Worm (Caenorhabditis elegans): ENCODE results near the gene metl-6.
A peak's percentile ranks its signal among the peaks of the same experiment; 100 is the strongest.

metl-6 gene

DNA sequence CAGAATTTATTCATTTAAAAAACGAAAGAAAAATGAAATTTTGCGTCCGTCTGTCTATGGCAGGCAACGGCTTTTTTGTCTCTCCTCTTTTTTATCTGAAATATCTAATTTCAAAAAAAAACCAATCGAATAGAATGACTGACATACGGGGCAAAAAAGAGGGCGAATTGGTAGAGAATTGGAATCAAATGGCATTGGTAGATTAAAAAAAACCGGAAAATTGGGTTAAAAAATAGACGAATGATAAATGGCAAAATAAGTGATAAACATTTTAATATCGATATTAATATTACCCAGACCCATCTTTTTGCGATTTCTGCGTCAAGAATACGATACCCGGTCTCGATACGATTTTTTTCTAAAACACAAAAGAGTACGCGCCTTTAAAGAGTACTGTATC lies 20.0 kb downstream of the metl-6 start, which contains the start of gene tir-1:
tir-1 (minus strand) TSS at position 101 of the 400 bp plus-strand sequence.
- TF ChIP-seq him-1 (tag; optimal IDR thresholded peaks at IDR 0.05) (no peak), dao-5 (tag; optimal IDR thresholded peaks at IDR 0.05) (no peak), W03F9.2 (tag; optimal IDR thresholded peaks at IDR 0.05) (no peak)

DNA sequence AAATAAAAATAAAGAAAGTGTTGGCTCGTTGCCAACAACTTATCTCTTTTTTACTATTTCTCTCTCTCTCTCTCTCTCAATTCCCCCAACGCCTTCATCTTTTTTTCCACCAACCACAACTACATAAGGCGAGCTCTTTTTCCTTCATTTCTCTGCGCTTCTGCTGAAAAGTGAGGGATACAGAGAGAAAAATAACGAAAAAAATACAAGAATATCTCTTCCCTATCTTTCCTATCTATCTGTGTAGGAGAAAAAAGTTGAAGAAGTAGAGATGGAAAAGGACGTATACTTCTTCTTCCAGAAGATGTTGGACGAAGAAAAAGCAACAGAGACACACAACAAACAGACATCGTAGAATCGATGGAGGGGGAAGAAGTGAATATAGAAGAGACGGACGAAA lies 22.7 kb downstream of the metl-6 start:
- no peak for TF ChIP-seq W03F9.2 (tag; optimal IDR thresholded peaks at IDR 0.05)
- TF ChIP-seq him-1 (tag; optimal IDR thresholded peaks at IDR 0.05) = peak; percentile 37

DNA sequence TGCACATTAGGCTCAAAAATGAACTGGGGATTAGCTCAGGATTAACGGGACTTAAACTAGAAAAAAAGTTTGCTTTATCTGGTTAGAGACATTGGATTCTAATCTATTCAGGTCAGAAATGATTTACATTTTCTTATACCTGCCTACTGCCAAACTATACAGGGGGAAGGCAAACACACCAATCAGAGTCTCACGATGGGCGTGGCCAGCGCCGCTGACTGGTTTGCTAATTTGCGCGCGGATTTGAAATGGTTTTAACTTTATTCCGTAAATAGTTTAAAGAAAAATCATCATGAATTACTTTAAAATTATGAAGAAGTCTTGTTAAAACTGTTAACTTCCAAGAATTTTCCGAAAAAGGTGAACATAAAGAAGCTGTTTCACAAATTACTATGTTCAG lies 23.2 kb downstream of the metl-6 start:
- TF ChIP-seq dao-5 (tag; optimal IDR thresholded peaks at IDR 0.05) = no peak
- TF ChIP-seq W03F9.2 (tag; optimal IDR thresholded peaks at IDR 0.05) = no peak
- no peak for TF ChIP-seq him-1 (tag; optimal IDR thresholded peaks at IDR 0.05)

DNA sequence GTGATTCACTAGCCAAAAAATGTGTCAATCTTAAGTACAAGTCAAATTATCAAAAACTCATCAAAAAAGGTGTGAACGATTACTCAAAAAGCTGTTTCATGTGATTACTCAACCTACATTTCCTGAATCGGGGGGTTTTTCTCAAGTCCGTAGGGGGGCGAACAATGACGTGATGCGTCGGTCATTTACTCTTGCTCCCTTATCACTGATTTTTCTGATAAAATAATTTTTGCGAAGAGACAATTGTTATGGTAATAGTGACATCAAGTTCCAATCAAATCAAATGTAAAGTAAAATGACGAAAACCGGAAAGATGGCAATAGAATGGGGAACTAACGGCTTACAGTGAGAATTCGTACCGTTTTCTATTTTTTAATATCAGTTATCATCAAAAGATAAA lies 27.5 kb downstream of the metl-6 start:
- TF ChIP-seq dao-5 (tag; optimal IDR thresholded peaks at IDR 0.05) = no peak
- TF ChIP-seq him-1 (tag; optimal IDR thresholded peaks at IDR 0.05) = no peak
- TF ChIP-seq W03F9.2 (tag; optimal IDR thresholded peaks at IDR 0.05) = no peak

DNA sequence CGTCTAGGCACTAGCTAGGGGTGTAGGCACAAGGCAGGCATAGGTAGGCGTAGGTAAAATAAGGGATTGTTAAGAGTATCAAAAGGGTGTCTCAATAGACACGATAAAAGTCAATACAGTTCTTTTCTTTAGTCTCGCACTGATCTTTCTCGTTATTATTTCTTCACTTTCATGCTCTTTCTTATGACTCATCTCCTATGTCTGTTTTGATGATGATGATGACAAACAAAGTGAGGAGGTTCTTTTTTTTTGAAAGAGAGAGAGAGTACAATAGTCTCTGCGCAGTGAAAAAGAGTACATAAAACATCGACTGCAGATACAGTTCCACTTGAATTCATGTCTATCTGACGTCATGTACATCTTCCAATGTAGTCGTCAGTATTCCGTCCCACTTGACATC lies 31.6 kb downstream of the metl-6 start:
- TF ChIP-seq W03F9.2 (tag; optimal IDR thresholded peaks at IDR 0.05) = no peak
- no peak for TF ChIP-seq him-1 (tag; optimal IDR thresholded peaks at IDR 0.05)
- TF ChIP-seq dao-5 (tag; optimal IDR thresholded peaks at IDR 0.05) = no peak

DNA sequence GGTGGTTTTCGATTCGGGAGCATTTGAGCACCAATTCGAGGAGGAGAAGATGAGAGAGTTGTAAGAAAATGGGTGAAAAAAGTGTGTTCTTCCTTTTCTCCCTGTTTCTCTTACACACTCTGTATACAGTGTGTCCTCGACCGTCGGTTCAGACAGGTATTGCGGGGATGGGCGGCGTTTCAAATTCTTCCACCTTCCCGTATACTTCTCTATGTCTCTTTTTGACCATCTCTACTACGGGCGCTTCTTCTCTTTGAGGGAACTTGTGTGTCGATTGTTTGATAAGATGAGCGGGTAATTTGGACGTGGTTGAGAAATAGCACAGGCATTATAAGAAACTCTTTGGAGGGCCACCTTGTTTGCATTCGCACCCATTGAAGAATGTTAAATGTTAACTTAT lies 33.9 kb downstream of the metl-6 start:
- TF ChIP-seq W03F9.2 (tag; optimal IDR thresholded peaks at IDR 0.05) = no peak

DNA sequence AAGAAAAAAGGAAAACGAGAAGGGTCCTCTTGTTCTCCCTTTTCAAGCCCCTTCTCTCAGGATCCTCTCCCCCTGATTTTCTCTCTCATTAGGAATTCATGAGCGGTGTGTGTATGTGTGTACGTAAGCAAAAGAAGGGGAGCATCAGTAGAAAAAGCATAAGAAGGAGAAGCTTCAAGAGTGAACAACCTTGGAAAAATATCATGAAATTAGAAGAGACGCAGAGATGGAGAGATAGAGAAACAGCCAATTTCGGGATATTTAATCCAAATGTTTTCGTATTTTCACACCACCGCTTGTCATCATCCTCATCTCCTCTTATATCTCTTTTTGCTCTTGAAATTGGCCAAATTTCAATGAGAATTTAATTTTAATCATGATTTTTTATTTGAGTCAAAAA lies 38.4 kb downstream of the metl-6 start:
- TF ChIP-seq dao-5 (tag; optimal IDR thresholded peaks at IDR 0.05) (no peak), W03F9.2 (tag; optimal IDR thresholded peaks at IDR 0.05) (no peak), him-1 (tag; optimal IDR thresholded peaks at IDR 0.05) (no peak)

DNA sequence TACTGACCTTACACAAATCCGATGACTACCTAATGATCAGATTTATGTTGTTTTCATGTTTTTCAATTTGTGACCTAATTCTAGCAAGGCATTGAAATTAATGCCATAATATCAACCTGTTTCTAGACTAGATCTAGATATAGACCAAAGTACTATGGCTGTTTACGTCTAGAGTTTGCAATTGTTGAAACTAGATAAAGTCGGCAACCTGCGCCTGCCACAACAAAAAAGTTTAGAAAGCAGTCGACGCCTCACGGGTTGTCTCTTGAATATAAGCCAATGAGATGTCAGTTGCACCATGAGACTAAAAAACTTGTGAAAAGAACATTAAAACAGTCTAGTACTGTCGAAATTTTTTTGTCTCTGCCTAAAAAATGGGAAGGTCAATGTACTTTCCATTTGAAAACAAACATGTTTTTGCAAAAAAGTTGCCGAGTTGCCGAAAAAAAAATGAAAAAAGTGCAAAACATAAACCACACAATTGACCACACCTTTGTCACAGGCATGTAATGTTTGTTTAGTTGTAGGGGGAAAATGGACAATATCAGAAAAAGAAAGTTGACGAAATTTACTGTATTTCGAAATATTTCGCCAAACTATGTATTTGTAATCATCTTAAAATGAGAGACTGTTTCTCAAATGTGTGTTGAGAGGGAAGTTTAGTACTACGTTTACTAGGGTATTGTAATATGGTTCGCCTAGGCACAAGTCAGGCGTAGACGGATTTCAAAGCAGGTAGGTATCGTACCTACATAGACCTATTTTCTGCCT lies 42.3 kb downstream of the metl-6 start:
- no peak for TF ChIP-seq W03F9.2 (tag; optimal IDR thresholded peaks at IDR 0.05)
- no peak for TF ChIP-seq him-1 (tag; optimal IDR thresholded peaks at IDR 0.05)
- TF ChIP-seq dao-5 (tag; optimal IDR thresholded peaks at IDR 0.05) = no peak

DNA sequence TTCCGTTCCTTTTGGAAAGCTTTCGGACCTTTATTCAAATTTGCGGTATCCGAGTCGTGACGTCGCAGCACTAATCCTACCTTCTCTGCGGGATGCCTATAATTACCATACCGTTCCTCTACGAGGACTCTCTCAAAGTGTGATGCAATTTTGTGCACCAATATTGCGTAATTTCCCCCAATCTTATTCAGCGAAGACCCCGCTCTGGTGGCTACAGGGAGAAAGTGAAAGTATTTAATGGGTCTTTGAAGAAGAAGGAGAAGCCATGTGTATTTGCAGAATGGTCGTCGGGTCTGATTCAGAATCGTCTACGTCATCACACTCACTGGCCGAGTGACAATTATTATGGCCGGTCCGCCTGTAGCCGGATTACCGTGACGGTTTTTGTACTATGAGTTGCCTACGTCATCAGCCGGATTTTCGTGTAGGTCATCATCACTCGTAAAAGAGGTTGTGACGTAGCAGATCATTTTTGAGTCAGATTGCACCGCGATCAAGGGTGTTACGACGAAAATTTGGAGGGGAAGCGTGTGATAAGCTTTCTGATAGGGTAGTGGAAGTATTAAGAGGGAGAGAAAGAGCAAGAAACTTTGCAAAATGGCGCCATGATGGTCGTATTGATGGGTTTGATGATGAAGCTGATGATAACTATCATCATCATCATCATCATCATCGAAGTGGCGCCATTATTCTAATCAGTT lies 45.2 kb downstream of the metl-6 start:
- TF ChIP-seq dao-5 (tag; optimal IDR thresholded peaks at IDR 0.05) (no peak), W03F9.2 (tag; optimal IDR thresholded peaks at IDR 0.05) (no peak), him-1 (tag; optimal IDR thresholded peaks at IDR 0.05) (no peak)

DNA sequence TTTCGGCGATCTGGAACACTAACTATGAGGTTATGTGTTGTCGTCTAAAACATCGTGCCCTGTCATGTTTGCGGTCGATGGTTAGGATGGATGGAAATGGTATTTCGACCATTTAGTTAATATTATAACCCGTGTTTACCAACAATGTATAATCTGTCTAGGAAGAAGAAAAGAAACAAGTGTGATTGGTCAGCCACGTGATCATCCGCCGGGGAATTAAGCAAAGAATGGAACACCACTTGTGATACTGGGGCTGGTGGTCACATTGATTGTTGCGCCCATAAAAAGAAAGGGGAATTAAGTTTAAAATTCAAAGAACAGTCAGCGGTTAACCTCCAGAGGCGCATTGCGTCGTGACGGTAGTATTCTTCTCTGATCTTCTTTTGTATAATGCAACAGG lies 45.9 kb downstream of the metl-6 start:
- TF ChIP-seq W03F9.2 (tag; optimal IDR thresholded peaks at IDR 0.05) (no peak), him-1 (tag; optimal IDR thresholded peaks at IDR 0.05) (no peak), dao-5 (tag; optimal IDR thresholded peaks at IDR 0.05) (no peak)

DNA sequence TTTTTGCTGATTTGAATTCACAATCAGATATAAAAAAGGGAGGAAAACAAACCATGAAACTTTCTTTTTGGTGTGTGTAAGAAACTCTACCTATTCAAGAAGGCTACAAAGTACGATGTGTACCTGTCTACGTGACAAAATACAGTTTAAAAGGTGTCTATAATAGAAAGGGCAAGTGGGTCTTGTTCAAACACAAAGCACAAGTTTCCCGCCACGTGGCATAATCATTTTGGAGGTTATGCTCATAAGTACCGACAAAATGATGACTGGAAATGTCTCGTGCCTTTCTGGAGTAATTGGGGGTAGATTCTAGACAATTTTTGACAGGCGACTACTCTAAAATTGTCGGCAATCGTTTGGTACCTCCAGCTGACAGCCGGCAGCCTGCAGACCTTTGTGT lies 46.6 kb downstream of the metl-6 start:
- no peak for TF ChIP-seq him-1 (tag; optimal IDR thresholded peaks at IDR 0.05)
- TF ChIP-seq W03F9.2 (tag; optimal IDR thresholded peaks at IDR 0.05) = no peak
- no peak for TF ChIP-seq dao-5 (tag; optimal IDR thresholded peaks at IDR 0.05)

DNA sequence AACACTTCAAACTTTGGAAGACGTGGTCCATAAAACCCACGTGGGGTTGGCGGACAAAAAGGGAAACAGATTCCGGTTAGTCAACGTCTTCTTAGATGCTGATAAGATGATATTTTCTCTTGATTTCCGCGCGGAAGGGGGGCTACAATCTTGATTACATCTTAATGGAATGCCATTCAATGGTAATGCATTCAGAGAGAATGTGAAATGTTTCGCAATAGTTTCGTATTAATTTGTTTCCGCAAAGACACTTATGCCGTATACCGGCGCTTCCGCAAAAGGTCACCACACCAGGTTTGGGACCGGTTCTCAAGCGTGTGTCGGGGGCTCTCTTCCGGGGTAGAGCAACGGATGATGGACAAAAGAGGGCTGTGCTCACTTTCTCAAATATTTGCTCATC lies 47.0 kb downstream of the metl-6 start:
- no peak for TF ChIP-seq dao-5 (tag; optimal IDR thresholded peaks at IDR 0.05)
- no peak for TF ChIP-seq him-1 (tag; optimal IDR thresholded peaks at IDR 0.05)
- TF ChIP-seq W03F9.2 (tag; optimal IDR thresholded peaks at IDR 0.05) = no peak

DNA sequence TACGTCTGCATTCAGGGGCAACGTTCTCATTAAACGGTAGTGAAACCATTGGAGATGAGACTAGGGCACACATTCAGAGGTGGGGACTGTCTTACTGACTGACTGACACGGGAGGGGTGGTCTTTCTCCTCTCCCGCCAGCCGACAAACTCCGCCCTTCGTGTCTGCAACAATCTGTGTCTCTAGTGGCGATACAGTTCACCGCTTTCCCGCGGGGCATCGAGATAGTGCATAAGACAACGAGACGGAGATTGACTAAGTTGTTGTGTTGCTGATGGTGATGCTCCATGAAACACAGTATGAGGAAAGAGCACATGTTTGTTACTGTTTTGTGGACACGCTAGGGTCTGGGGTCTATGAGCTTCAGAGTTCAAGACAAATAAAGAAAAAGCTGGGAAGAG lies 48.1 kb downstream of the metl-6 start:
- TF ChIP-seq W03F9.2 (tag; optimal IDR thresholded peaks at IDR 0.05) (no peak), him-1 (tag; optimal IDR thresholded peaks at IDR 0.05) (no peak), dao-5 (tag; optimal IDR thresholded peaks at IDR 0.05) (no peak)

DNA sequence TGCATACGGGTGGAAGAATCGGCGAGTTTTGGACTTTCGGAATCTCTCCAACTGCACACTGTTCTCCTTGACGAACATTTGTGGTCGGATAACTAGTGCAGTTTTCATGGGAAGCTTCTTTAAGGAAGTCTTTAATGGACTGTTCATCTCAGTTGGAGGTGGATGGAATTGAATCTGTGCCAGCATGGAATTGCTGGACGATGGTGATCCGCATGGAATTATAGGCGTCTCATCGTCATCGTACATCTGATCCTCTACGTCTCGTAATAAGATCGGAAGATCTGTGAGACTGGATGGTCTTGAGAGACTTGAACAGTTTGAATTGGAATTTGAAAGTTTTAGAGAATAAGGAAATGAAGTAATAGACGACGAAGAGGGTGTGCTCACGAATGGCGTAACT lies 48.5 kb downstream of the metl-6 start:
- TF ChIP-seq him-1 (tag; optimal IDR thresholded peaks at IDR 0.05) (no peak), W03F9.2 (tag; optimal IDR thresholded peaks at IDR 0.05) (no peak), dao-5 (tag; optimal IDR thresholded peaks at IDR 0.05) (no peak)

Data from whole organism, L4/young adult.